Worm (Caenorhabditis elegans) whole organism, L1 larva: ENCODE results near the gene F57G9.7.

Experiments used
- C34B4.2 ChIP-seq: sonication (generic microtip); optimal IDR thresholded peaks from 2 replicates; lab custom pipeline; 2017; ENCODE audit warnings: mild to moderate bottlenecking, missing genetic modification characterization, missing compliant biosample characterization
- elt-2 ChIP-seq: sonication (generic microtip); optimal IDR thresholded peaks from 2 replicates; lab custom pipeline; 2016; ENCODE audit warnings: missing genetic modification characterization, mild to moderate bottlenecking, inconsistent platforms, missing compliant biosample characterization, missing genetic modification reagents
- hpl-2 ChIP-seq: fragments of 150-350 bp; optimal IDR thresholded peaks from 2 replicates; lab custom pipeline; 2014; ENCODE audit warnings: missing biosample characterization, missing genetic modification reagents, missing genetic modification characterization
- nhr-12 ChIP-seq: sonication (generic microtip); optimal IDR thresholded peaks from 2 replicates; lab custom pipeline; 2017; ENCODE audit warnings: missing biosample characterization, missing genetic modification characterization
- nhr-237 ChIP-seq: fragments of 150-350 bp; optimal IDR thresholded peaks from 2 replicates; lab custom pipeline; 2014; ENCODE audit warnings: missing biosample characterization, missing genetic modification characterization
- nhr-90 ChIP-seq: sonication (generic microtip); optimal IDR thresholded peaks from 2 replicates; lab custom pipeline; 2016; ENCODE audit warnings: mild to moderate bottlenecking, missing genetic modification characterization, missing compliant biosample characterization; ENCODE audit not compliant: poor library complexity
- unc-98 ChIP-seq: fragments of 200-800 bp; sonication (Bioruptor generic); IDR thresholded peaks from 2 replicates; pipeline ENCODE4 v1.3.6; 2022; ENCODE audit warnings: missing genetic modification characterization, missing compliant biosample characterization

- TF ChIP-seq nhr-12 (tag; lab: Kevin White, UChicago) (no peak), elt-2 (tag; lab: Kevin White, UChicago) (no peak), C34B4.2 (no peak), hpl-2 (no peak), nhr-90 (tag; lab: Kevin White, UChicago) (no peak), unc-98 (GFP tag; lab: Robert Waterston, UW) (no peak), nhr-237 (tag; lab: Kevin White, UChicago) (no peak)
Observed at ce11 chrII:12432356-12432755, 34.8 kb upstream of the F57G9.7 start, which contains the start of gene dct-12.
